Worm (Caenorhabditis elegans) whole organism, L2 larva: ENCODE results near the gene R13H4.5.
A peak's percentile ranks its signal among the peaks of the same experiment; 100 is the strongest.

Source experiments
- ama-1 ChIP-seq: fragments of 150-350 bp; optimal IDR thresholded peaks from 2 replicates; lab custom pipeline; 2018; ENCODE audit warnings: inconsistent platforms
- elt-1 ChIP-seq: fragments of 150-350 bp; optimal IDR thresholded peaks from 2 replicates; lab custom pipeline; 2014; ENCODE audit warnings: missing biosample characterization, missing genetic modification characterization
- lin-13 ChIP-seq: fragments of 150-350 bp; optimal IDR thresholded peaks from 2 replicates; lab custom pipeline; 2014; ENCODE audit warnings: missing biosample characterization, missing genetic modification reagents, missing genetic modification characterization
- lin-39 ChIP-seq: fragments of 150-350 bp; optimal IDR thresholded peaks from 2 replicates; lab custom pipeline; 2014; ENCODE audit warnings: missing biosample characterization, missing genetic modification reagents, missing genetic modification characterization
- lsy-2 ChIP-seq, 2 experiments: fragments of 150-350 bp in 1 of 2; sonication (generic microtip) in 1 of 2; optimal IDR thresholded peaks; 2 replicates each; lab custom pipeline; 2014 to 2017; ENCODE audit warnings: missing biosample characterization in 2 of 2, missing genetic modification characterization in 2 of 2
- mdl-1 ChIP-seq, 2 experiments: fragments of 150-350 bp in 1 of 2; sonication (generic microtip) in 1 of 2; optimal IDR thresholded peaks; 2 replicates each; lab custom pipeline; 2017; ENCODE audit warnings: missing biosample characterization in 2 of 2, missing genetic modification characterization in 2 of 2
- nhr-12 ChIP-seq: fragments of 150-350 bp; optimal IDR thresholded peaks from 2 replicates; lab custom pipeline; 2014; ENCODE audit warnings: missing biosample characterization, missing genetic modification characterization
- unc-62 ChIP-seq: fragments of 150-350 bp; optimal IDR thresholded peaks from 2 replicates; lab custom pipeline; 2014; ENCODE audit warnings: missing biosample characterization, missing genetic modification reagents, missing genetic modification characterization

- TF ChIP-seq mdl-1 (tag; optimal IDR thresholded peaks at IDR 0.05; lab: Kevin White, UChicago) (no peak), lin-39 (tag; lab: Kevin White, UChicago) (no peak), lin-13 (no peak), lsy-2 (tag; optimal IDR thresholded peaks at IDR 0.05; lab: Kevin White, UChicago) (peak in 1 of 2 experiments; percentile 22), ama-1 (no peak), elt-1 (no peak), unc-62 (no peak), nhr-12 (tag; lab: Kevin White, UChicago) (no peak)
Observed at ce11 chrV:11836073-11836472, 24.4 kb upstream of the R13H4.5 start, which contains the start of gene R13H4.2.
